Fruit fly (Drosophila melanogaster) whole organism, wandering third instar larva: ENCODE measurements around the gene CG33631.

Source experiments
- Dfd ChIP-seq: fragments of >200 bp; optimal IDR thresholded peaks from 2 replicates; lab custom pipeline; 2017; ENCODE audit warnings: missing biosample characterization, missing genetic modification characterization
- Hr83 ChIP-seq: fragments of 200-300 bp; sonication (Bioruptor generic); optimal IDR thresholded peaks from 2 replicates; lab custom pipeline; 2016; ENCODE audit warnings: missing biosample characterization, mild to moderate bottlenecking, missing genetic modification characterization, moderate library complexity; ENCODE audit not compliant: poor library complexity, severe bottlenecking
- Myc ChIP-seq: fragments of >200 bp; optimal IDR thresholded peaks from 2 replicates; lab custom pipeline; 2017
- br ChIP-seq: fragments of 200-800 bp; sonication (Bioruptor generic); optimal IDR thresholded peaks from 2 replicates; lab custom pipeline; 2016; ENCODE audit warnings: missing biosample characterization, missing genetic modification characterization
- dmrt93B ChIP-seq: fragments of 200-800 bp; sonication (Bioruptor generic); optimal IDR thresholded peaks from 2 replicates; lab custom pipeline; 2018; ENCODE audit warnings: missing biosample characterization, mild to moderate bottlenecking, missing genetic modification characterization
- dsf ChIP-seq: sonication (Bioruptor generic); optimal IDR thresholded peaks from 2 replicates; lab custom pipeline; 2016; ENCODE audit warnings: missing biosample characterization, missing genetic modification characterization, borderline replicate concordance
- h ChIP-seq: fragments of 200-800 bp; sonication (Bioruptor generic); optimal IDR thresholded peaks from 3 replicates; lab custom pipeline; 2016; ENCODE audit warnings: missing biosample characterization, mild to moderate bottlenecking, missing genetic modification characterization
- sage ChIP-seq: fragments of 200-800 bp; sonication (Bioruptor generic); optimal IDR thresholded peaks from 2 replicates; lab custom pipeline; 2016; ENCODE audit warnings: missing biosample characterization, mild to moderate bottlenecking, missing genetic modification characterization

DNA sequence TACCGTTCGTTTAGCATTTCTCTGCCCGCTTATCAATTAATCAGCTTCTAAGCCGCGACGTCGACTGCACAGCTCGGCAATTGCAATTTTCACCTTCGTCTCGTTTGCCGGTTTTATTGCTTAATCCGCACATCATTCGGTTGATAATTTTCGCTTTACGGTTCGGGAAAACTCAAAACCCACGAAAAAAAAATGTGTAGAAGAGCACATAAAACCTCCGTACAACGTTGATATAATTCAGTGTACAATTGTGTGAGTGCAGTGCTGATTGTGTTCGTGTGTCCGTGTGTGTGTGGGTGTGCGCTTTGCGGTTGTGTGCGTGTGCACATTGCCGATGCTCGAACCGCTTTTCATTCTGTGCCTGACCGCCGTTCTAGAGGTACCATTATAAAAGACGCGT lies 48.4 kb downstream of the CG33631 start, which contains the start of gene CAH7:
- no peak for TF ChIP-seq dmrt93B (GFP tag; lab: Kevin White, UChicago)
- no peak for TF ChIP-seq br (GFP tag; lab: Kevin White, UChicago)
- TF ChIP-seq h = no peak
- TF ChIP-seq sage = no peak
- no peak for TF ChIP-seq Myc (lab: Kevin White, UChicago)
- no peak for TF ChIP-seq dsf
- no peak for TF ChIP-seq Dfd (GFP tag; lab: Kevin White, UChicago)
- no peak for TF ChIP-seq Hr83
